Worm (Caenorhabditis elegans) whole organism, L3 larva: ENCODE results near the gene B0563.7.

Source experiments
- R02D3.7 ChIP-seq: fragments of 150-350 bp; optimal IDR thresholded peaks from 2 replicates; lab custom pipeline; 2014; ENCODE audit warnings: missing biosample characterization, missing genetic modification characterization
- ZK546.5 ChIP-seq: sonication (generic microtip); optimal IDR thresholded peaks from 2 replicates; lab custom pipeline; 2017; ENCODE audit warnings: missing biosample characterization, missing genetic modification characterization
- aly-2 ChIP-seq: fragments of 150-350 bp; optimal IDR thresholded peaks from 2 replicates; lab custom pipeline; 2014; ENCODE audit warnings: missing biosample characterization, missing genetic modification characterization
- ceh-16 ChIP-seq: sonication (generic microtip); optimal IDR thresholded peaks from 2 replicates; lab custom pipeline; 2017; ENCODE audit warnings: missing biosample characterization, missing genetic modification characterization
- ceh-28 ChIP-seq: fragments of 150-350 bp; optimal IDR thresholded peaks from 2 replicates; lab custom pipeline; 2014; ENCODE audit warnings: missing biosample characterization, missing genetic modification reagents, missing genetic modification characterization
- egl-27 ChIP-seq: sonication (generic microtip); optimal IDR thresholded peaks from 4 replicates; lab custom pipeline; 2017; ENCODE audit warnings: missing biosample characterization, missing genetic modification reagents, missing genetic modification characterization
- egl-5 ChIP-seq: fragments of 150-350 bp; optimal IDR thresholded peaks from 2 replicates; lab custom pipeline; 2017; ENCODE audit warnings: missing biosample characterization, missing genetic modification reagents, missing genetic modification characterization, inconsistent platforms
- elt-1 ChIP-seq: fragments of 150-350 bp; optimal IDR thresholded peaks from 2 replicates; lab custom pipeline; 2014; ENCODE audit warnings: missing biosample characterization, missing genetic modification characterization
- elt-3 ChIP-seq, 3 experiments: fragments of 150-350 bp in 1 of 3; sonication (generic microtip) in 2 of 3; optimal IDR thresholded peaks; 2 replicates in 2 of 3; 4 replicates in 1 of 3; lab custom pipeline; 2014 to 2017; ENCODE audit warnings: missing biosample characterization in 3 of 3, missing genetic modification characterization in 3 of 3
- fkh-10 ChIP-seq: sonication (generic microtip); optimal IDR thresholded peaks from 2 replicates; lab custom pipeline; 2017; ENCODE audit warnings: missing biosample characterization, missing genetic modification reagents, missing genetic modification characterization
- fkh-2 ChIP-seq: fragments of 150-350 bp; optimal IDR thresholded peaks from 2 replicates; lab custom pipeline; 2014; ENCODE audit warnings: missing biosample characterization, missing genetic modification reagents, missing genetic modification characterization
- fos-1 ChIP-seq: fragments of 150-350 bp; optimal IDR thresholded peaks from 2 replicates; lab custom pipeline; 2014; ENCODE audit warnings: missing biosample characterization, missing genetic modification characterization
- jun-1 ChIP-seq: fragments of 150-350 bp; optimal IDR thresholded peaks from 2 replicates; lab custom pipeline; 2014; ENCODE audit warnings: missing biosample characterization, missing genetic modification reagents, missing genetic modification characterization
- lin-15B ChIP-seq: fragments of 150-350 bp; optimal IDR thresholded peaks from 2 replicates; lab custom pipeline; 2014; ENCODE audit warnings: missing biosample characterization, missing genetic modification characterization
- lin-39 ChIP-seq: fragments of 150-350 bp; optimal IDR thresholded peaks from 2 replicates; lab custom pipeline; 2018; ENCODE audit warnings: missing biosample characterization, missing genetic modification reagents, missing genetic modification characterization
- lsy-12 ChIP-seq: sonication (generic microtip); optimal IDR thresholded peaks from 2 replicates; lab custom pipeline; 2016; ENCODE audit warnings: mild to moderate bottlenecking, missing genetic modification characterization, missing compliant biosample characterization
- mdl-1 ChIP-seq: fragments of 150-350 bp; optimal IDR thresholded peaks from 2 replicates; lab custom pipeline; 2014; ENCODE audit warnings: missing biosample characterization, missing genetic modification characterization
- mml-1 ChIP-seq: fragments of 150-350 bp; sonication (generic microtip); optimal IDR thresholded peaks from 3 replicates; lab custom pipeline; 2014; ENCODE audit warnings: missing biosample characterization, missing genetic modification characterization
- nhr-11 ChIP-seq: fragments of 150-350 bp; optimal IDR thresholded peaks from 2 replicates; lab custom pipeline; 2014; ENCODE audit warnings: missing biosample characterization, missing genetic modification characterization
- nhr-23 ChIP-seq: fragments of 150-350 bp; optimal IDR thresholded peaks from 2 replicates; lab custom pipeline; 2014; ENCODE audit warnings: missing biosample characterization, missing genetic modification reagents, missing genetic modification characterization
- nhr-237 ChIP-seq: fragments of 150-350 bp; optimal IDR thresholded peaks from 2 replicates; lab custom pipeline; 2014; ENCODE audit warnings: missing biosample characterization, missing genetic modification characterization
- nhr-25 ChIP-seq: sonication (generic microtip); optimal IDR thresholded peaks from 2 replicates; lab custom pipeline; 2017; ENCODE audit warnings: missing biosample characterization, missing genetic modification characterization
- nhr-43 ChIP-seq: sonication (generic microtip); optimal IDR thresholded peaks from 2 replicates; lab custom pipeline; 2016; ENCODE audit warnings: mild to moderate bottlenecking, missing genetic modification characterization, missing compliant biosample characterization; ENCODE audit not compliant: poor library complexity, severe bottlenecking
- nhr-76 ChIP-seq: fragments of 150-350 bp; sonication (generic microtip); optimal IDR thresholded peaks from 5 replicates; lab custom pipeline; 2014; ENCODE audit warnings: missing biosample characterization, missing genetic modification characterization
- nhr-77 ChIP-seq: fragments of 150-350 bp; optimal IDR thresholded peaks from 2 replicates; lab custom pipeline; 2014; ENCODE audit warnings: missing biosample characterization, missing genetic modification characterization
- pha-4 ChIP-seq: fragments of 150-350 bp; optimal IDR thresholded peaks from 2 replicates; lab custom pipeline; 2014; ENCODE audit warnings: missing biosample characterization, missing genetic modification reagents, missing genetic modification characterization
- pqm-1 ChIP-seq: fragments of 150-350 bp; optimal IDR thresholded peaks from 2 replicates; lab custom pipeline; 2017; ENCODE audit warnings: missing biosample characterization, missing genetic modification characterization, inconsistent platforms
- sea-2 ChIP-seq: fragments of 150-350 bp; sonication (generic microtip); optimal IDR thresholded peaks from 4 replicates; lab custom pipeline; 2014; ENCODE audit warnings: missing biosample characterization, missing genetic modification reagents, missing genetic modification characterization
- skn-1 ChIP-seq: fragments of 150-350 bp; optimal IDR thresholded peaks from 2 replicates; lab custom pipeline; 2014; ENCODE audit warnings: missing biosample characterization, missing genetic modification characterization
- snpc-4 ChIP-seq: fragments of 150-350 bp; optimal IDR thresholded peaks from 2 replicates; lab custom pipeline; 2014; ENCODE audit warnings: missing biosample characterization, missing genetic modification characterization
- unc-39 ChIP-seq: sonication (generic microtip); optimal IDR thresholded peaks from 4 replicates; lab custom pipeline; 2017; ENCODE audit warnings: missing biosample characterization, missing genetic modification characterization
- zag-1 ChIP-seq: fragments of 150-350 bp; optimal IDR thresholded peaks from 2 replicates; lab custom pipeline; 2014; ENCODE audit warnings: missing biosample characterization, missing genetic modification characterization
- ztf-11 ChIP-seq: fragments of 150-350 bp; optimal IDR thresholded peaks from 2 replicates; lab custom pipeline; 2014; ENCODE audit warnings: missing biosample characterization, missing genetic modification characterization
- ztf-4 ChIP-seq: fragments of 150-350 bp; optimal IDR thresholded peaks from 2 replicates; lab custom pipeline; 2014; ENCODE audit warnings: missing biosample characterization, missing genetic modification characterization

Gene B0563.7

ce11 chrX:9182140-9182539, 28.0 kb upstream of the B0563.7 start, which contains the start of gene Y81B9A.3:
TSS of gene Y81B9A.3 (plus strand) at chrX:9182440.
- TF ChIP-seq lin-15B (no peak), zag-1 (tag; lab: Kevin White, UChicago) (no peak), elt-1 (tag; lab: Kevin White, UChicago) (no peak), snpc-4 (tag; lab: Kevin White, UChicago) (no peak), elt-3 (tag; optimal IDR thresholded peaks at IDR 0.05; lab: Kevin White, UChicago) (no peak), nhr-11 (tag; lab: Kevin White, UChicago) (no peak), unc-39 (tag; lab: Kevin White, UChicago) (no peak), jun-1 (tag; lab: Kevin White, UChicago) (no peak), lin-39 (tag; lab: Kevin White, UChicago) (no peak), egl-27 (tag; lab: Kevin White, UChicago) (no peak), egl-5 (tag; lab: Kevin White, UChicago) (no peak)

DNA sequence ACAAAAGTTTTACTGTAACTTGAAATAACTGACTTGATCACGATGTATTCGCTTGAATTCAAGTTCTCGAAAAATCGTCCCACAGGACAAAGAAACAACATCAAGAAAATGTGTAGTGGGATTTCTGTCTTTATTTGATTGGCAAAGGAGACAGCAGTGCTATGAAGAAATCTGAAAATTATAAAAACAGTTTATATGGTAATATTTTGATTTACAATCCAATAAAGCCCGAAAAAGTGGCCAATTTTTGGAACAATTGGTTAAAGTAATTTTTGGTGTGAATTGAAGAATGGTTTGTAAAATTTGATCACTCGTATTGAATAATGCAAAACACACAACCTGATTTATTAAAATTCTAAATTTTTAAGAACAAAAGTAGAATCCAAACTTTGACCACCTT, 26.7 kb upstream of the B0563.7 start, which contains the start of gene Y81B9A.4:
Gene Y81B9A.4 (minus strand): TSS at position 101 of the 400 bp plus-strand sequence.
- TF ChIP-seq pqm-1 (no peak), R02D3.7 (tag; lab: Kevin White, UChicago) (no peak), ztf-11 (tag; lab: Kevin White, UChicago) (no peak), sea-2 (GFP tag; lab: Kevin White, UChicago) (no peak), fkh-2 (tag; lab: Kevin White, UChicago) (no peak)

DNA sequence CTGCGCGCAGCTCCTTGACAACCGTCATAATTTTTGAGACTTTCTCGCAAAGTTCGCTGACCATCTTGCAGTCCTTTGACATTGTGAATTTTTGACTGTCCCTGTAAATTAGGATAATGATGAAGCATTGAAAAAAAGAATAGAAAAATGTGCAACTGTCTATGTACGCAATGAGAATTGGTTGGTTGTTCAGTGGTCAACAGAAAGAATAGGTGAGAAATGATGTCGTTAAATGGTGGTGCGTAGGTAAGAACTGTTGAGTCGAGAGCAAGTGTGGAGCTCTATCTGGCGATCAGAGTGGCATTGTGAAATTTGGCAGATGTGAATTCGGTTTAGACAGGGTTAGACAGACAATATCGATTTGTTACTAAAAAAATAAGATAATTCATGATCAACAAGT, 20.3 kb upstream of the B0563.7 start, which contains the start of gene B0563.8:
Gene B0563.8 (minus strand): TSS at position 101 of the 400 bp plus-strand sequence.
- TF ChIP-seq mml-1 (tag; lab: Kevin White, UChicago) (no peak), jun-1 (tag; lab: Kevin White, UChicago) (no peak), skn-1 (tag; lab: Kevin White, UChicago) (no peak)
- TF ChIP-seq, all 47 proteins: peak for 0

ce11 chrX:9172733-9173132, 18.6 kb upstream of the B0563.7 start:
- TF ChIP-seq zag-1 (tag; lab: Kevin White, UChicago): no peak
- TF ChIP-seq ZK546.5 (tag; lab: Kevin White, UChicago): no peak
- TF ChIP-seq, all 47 proteins: peak for 0

ce11 chrX:9172278-9172677, 18.2 kb upstream of the B0563.7 start, which contains the start of gene B0563.18:
TSS of gene B0563.18 (plus strand) at chrX:9172578.
- TF ChIP-seq nhr-43 (tag; lab: Kevin White, UChicago): no peak
- no peak for TF ChIP-seq ZK546.5 (tag; lab: Kevin White, UChicago)
- TF ChIP-seq ztf-11 (tag; lab: Kevin White, UChicago): no peak
- no peak for TF ChIP-seq mdl-1 (tag; lab: Kevin White, UChicago)
- TF ChIP-seq fos-1 (tag; lab: Kevin White, UChicago): no peak
- no peak for TF ChIP-seq ceh-28
- no peak for TF ChIP-seq nhr-23 (tag; lab: Kevin White, UChicago)
- TF ChIP-seq elt-3 (tag; optimal IDR thresholded peaks at IDR 0.05; lab: Kevin White, UChicago): no peak
- TF ChIP-seq pha-4 (tag; lab: Kevin White, UChicago): no peak
- no peak for TF ChIP-seq pqm-1
- TF ChIP-seq lsy-12: no peak
- no peak for TF ChIP-seq zag-1 (tag; lab: Kevin White, UChicago)
- no peak for TF ChIP-seq ceh-16
- TF ChIP-seq nhr-25: no peak

DNA sequence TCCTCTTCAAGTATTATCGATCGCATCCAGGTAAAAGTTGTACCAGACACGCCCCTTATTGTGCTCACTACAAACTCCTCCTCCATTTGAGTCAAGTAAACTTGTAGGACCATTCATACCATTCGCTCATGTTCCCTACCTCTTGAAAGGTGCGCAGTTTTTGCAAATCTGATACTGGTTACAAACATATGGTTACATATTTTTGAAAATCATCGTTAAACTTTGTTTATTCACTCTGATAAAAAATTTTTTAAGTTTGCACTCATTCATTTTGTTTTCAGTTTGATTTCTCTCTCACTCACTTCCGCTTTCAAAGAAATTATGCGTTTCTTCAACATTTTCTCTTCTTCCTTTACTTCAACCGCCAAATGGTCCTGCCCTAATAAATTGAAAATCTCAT, 17.1 kb upstream of the B0563.7 start, which contains the start of gene B0563.1:
Gene B0563.1 (plus strand): TSS at position 301 of the 400 bp plus-strand sequence.
- no peak for TF ChIP-seq nhr-43 (tag; lab: Kevin White, UChicago)
- TF ChIP-seq nhr-237 (tag; lab: Kevin White, UChicago): no peak
- TF ChIP-seq aly-2 (tag; lab: Kevin White, UChicago): no peak
- TF ChIP-seq mml-1 (tag; lab: Kevin White, UChicago): no peak
- TF ChIP-seq nhr-77 (tag; lab: Kevin White, UChicago): no peak
- no peak for TF ChIP-seq fkh-10 (GFP tag; lab: Kevin White, UChicago)
- TF ChIP-seq nhr-76 (tag; lab: Kevin White, UChicago): no peak
- no peak for TF ChIP-seq pqm-1
- TF ChIP-seq egl-27 (tag; lab: Kevin White, UChicago): no peak
- no peak for TF ChIP-seq jun-1 (tag; lab: Kevin White, UChicago)
- no peak for TF ChIP-seq ztf-4 (tag; lab: Kevin White, UChicago)
- no peak for TF ChIP-seq nhr-25
